Worm (Caenorhabditis elegans) whole organism, late embryonic: ENCODE data around the gene rab-39.
A peak's percentile ranks its signal among the peaks of the same experiment; 100 is the strongest.

Experiments
- C38D4.7 ChIP-seq: fragments of 200-800 bp; sonication (Bioruptor generic); optimal IDR thresholded peaks from 2 replicates; lab custom pipeline; 2018; ENCODE audit warnings: mild to moderate bottlenecking, missing genetic modification characterization, moderate library complexity, missing compliant biosample characterization
- F13H6.1 ChIP-seq: sonication (generic microtip); optimal IDR thresholded peaks from 2 replicates; lab custom pipeline; 2016; ENCODE audit warnings: missing genetic modification characterization, missing compliant biosample characterization
- Y22D7AL.16 ChIP-seq: sonication (generic microtip); optimal IDR thresholded peaks from 2 replicates; lab custom pipeline; 2016; ENCODE audit warnings: missing genetic modification characterization, missing compliant biosample characterization
- ama-1 ChIP-seq: fragments of 150-350 bp; optimal IDR thresholded peaks from 2 replicates; lab custom pipeline; 2014
- ceh-14 ChIP-seq: sonication (generic microtip); optimal IDR thresholded peaks from 2 replicates; lab custom pipeline; 2016; ENCODE audit warnings: missing genotype, missing genetic modification characterization, missing compliant biosample characterization
- ceh-24 ChIP-seq: sonication (generic microtip); optimal IDR thresholded peaks from 2 replicates; lab custom pipeline; 2016; ENCODE audit warnings: mild to moderate bottlenecking, missing genetic modification characterization, missing compliant biosample characterization
- ceh-30 ChIP-seq: fragments of 150-350 bp; optimal IDR thresholded peaks from 2 replicates; lab custom pipeline; 2014; ENCODE audit warnings: missing biosample characterization, missing genetic modification characterization
- ceh-34 ChIP-seq: sonication (generic microtip); optimal IDR thresholded peaks from 2 replicates; lab custom pipeline; 2016; ENCODE audit warnings: mild to moderate bottlenecking, missing genetic modification characterization, missing compliant biosample characterization
- ceh-45 ChIP-seq: fragments of 200-800 bp; sonication (Bioruptor generic); IDR thresholded peaks from 2 replicates; pipeline ENCODE4 v1.3.6; 2022; ENCODE audit warnings: missing genetic modification reagents, missing genetic modification characterization, missing compliant biosample characterization
- ceh-48 ChIP-seq: sonication (generic microtip); optimal IDR thresholded peaks from 2 replicates; lab custom pipeline; 2016; ENCODE audit warnings: missing genetic modification characterization, inconsistent platforms, missing compliant biosample characterization
- ceh-9 ChIP-seq: sonication (generic microtip); optimal IDR thresholded peaks from 2 replicates; lab custom pipeline; 2016; ENCODE audit warnings: mild to moderate bottlenecking, missing genetic modification characterization, inconsistent platforms, missing compliant biosample characterization
- elt-2 ChIP-seq: sonication (generic microtip); optimal IDR thresholded peaks from 2 replicates; lab custom pipeline; 2016; ENCODE audit warnings: missing genetic modification reagents, missing genetic modification characterization, missing compliant biosample characterization
- elt-4 ChIP-seq: sonication (generic microtip); optimal IDR thresholded peaks from 2 replicates; lab custom pipeline; 2016; ENCODE audit warnings: missing genetic modification characterization, missing compliant biosample characterization
- ets-4 ChIP-seq: sonication (generic microtip); optimal IDR thresholded peaks from 2 replicates; lab custom pipeline; 2016; ENCODE audit warnings: missing genetic modification characterization, missing compliant biosample characterization
- eyg-1 ChIP-seq: sonication (generic microtip); optimal IDR thresholded peaks from 2 replicates; lab custom pipeline; 2016; ENCODE audit warnings: missing genotype, missing genetic modification characterization, missing compliant biosample characterization
- fax-1 ChIP-seq: sonication (generic microtip); optimal IDR thresholded peaks from 2 replicates; lab custom pipeline; 2016; ENCODE audit warnings: missing genotype, missing genetic modification characterization, missing compliant biosample characterization
- gmeb-2 ChIP-seq: sonication (generic microtip); optimal IDR thresholded peaks from 2 replicates; lab custom pipeline; 2016; ENCODE audit warnings: missing genetic modification characterization, inconsistent platforms, missing compliant biosample characterization
- hlh-13 ChIP-seq: fragments of 200-800 bp; sonication (Bioruptor generic); optimal IDR thresholded peaks from 2 replicates; lab custom pipeline; 2018; ENCODE audit warnings: mild to moderate bottlenecking, missing genetic modification characterization, missing compliant biosample characterization
- hlh-15 ChIP-seq: sonication (generic microtip); optimal IDR thresholded peaks from 2 replicates; lab custom pipeline; 2016; ENCODE audit warnings: missing genetic modification characterization, missing compliant biosample characterization
- hlh-6 ChIP-seq: sonication (generic microtip); optimal IDR thresholded peaks from 2 replicates; lab custom pipeline; 2016; ENCODE audit warnings: missing genotype, missing genetic modification characterization, missing compliant biosample characterization
- hlh-8 ChIP-seq: sonication (generic microtip); optimal IDR thresholded peaks from 2 replicates; lab custom pipeline; 2016; ENCODE audit warnings: missing genotype, missing genetic modification characterization, missing compliant biosample characterization
- lim-6 ChIP-seq: sonication (generic microtip); optimal IDR thresholded peaks from 2 replicates; lab custom pipeline; 2016; ENCODE audit warnings: missing genetic modification characterization, missing compliant biosample characterization
- madf-2 ChIP-seq: sonication (generic microtip); optimal IDR thresholded peaks from 2 replicates; lab custom pipeline; 2017; ENCODE audit warnings: missing genetic modification characterization, missing compliant biosample characterization
- nfya-1 ChIP-seq: sonication (generic microtip); optimal IDR thresholded peaks from 2 replicates; lab custom pipeline; 2017; ENCODE audit warnings: missing genetic modification characterization, mild to moderate bottlenecking, missing compliant biosample characterization, antibody characterized with exemption, moderate library complexity
- nhr-11 ChIP-seq: fragments of 150-350 bp; optimal IDR thresholded peaks from 2 replicates; lab custom pipeline; 2014; ENCODE audit warnings: missing biosample characterization, missing genetic modification characterization
- nhr-232 ChIP-seq: sonication (generic microtip); optimal IDR thresholded peaks from 2 replicates; lab custom pipeline; 2016; ENCODE audit warnings: missing genetic modification characterization, missing compliant biosample characterization
- npax-4 ChIP-seq: sonication (generic microtip); optimal IDR thresholded peaks from 2 replicates; lab custom pipeline; 2016; ENCODE audit warnings: missing genetic modification characterization, missing compliant biosample characterization
- odd-2 ChIP-seq: sonication (generic microtip); optimal IDR thresholded peaks from 2 replicates; lab custom pipeline; 2017; ENCODE audit warnings: antibody characterized with exemption, mild to moderate bottlenecking, missing genetic modification characterization, missing compliant biosample characterization
- pax-1 ChIP-seq: fragments of 150-350 bp; optimal IDR thresholded peaks from 2 replicates; lab custom pipeline; 2014; ENCODE audit warnings: missing biosample characterization, missing genetic modification characterization
- pha-2 ChIP-seq: sonication (generic microtip); optimal IDR thresholded peaks from 2 replicates; lab custom pipeline; 2017; ENCODE audit warnings: mild to moderate bottlenecking, missing genetic modification characterization, missing compliant biosample characterization
- pha-4 ChIP-seq: fragments of 150-350 bp; optimal IDR thresholded peaks from 2 replicates; lab custom pipeline; 2018; ENCODE audit warnings: missing biosample characterization, missing genetic modification reagents, missing genetic modification characterization
- pqm-1 ChIP-seq: sonication (generic microtip); optimal IDR thresholded peaks from 2 replicates; lab custom pipeline; 2016; ENCODE audit warnings: missing genetic modification characterization, missing compliant biosample characterization
- pros-1 ChIP-seq: fragments of 150-350 bp; optimal IDR thresholded peaks from 2 replicates; lab custom pipeline; 2014; ENCODE audit warnings: missing biosample characterization, missing genetic modification reagents, missing genetic modification characterization
- ref-2 ChIP-seq: sonication (generic microtip); optimal IDR thresholded peaks from 2 replicates; lab custom pipeline; 2016; ENCODE audit warnings: missing genetic modification characterization, missing compliant biosample characterization
- sox-4 ChIP-seq: sonication (generic microtip); optimal IDR thresholded peaks from 2 replicates; lab custom pipeline; 2017; ENCODE audit warnings: mild to moderate bottlenecking, missing genetic modification characterization, inconsistent platforms, missing compliant biosample characterization
- tbx-7 ChIP-seq: sonication (generic microtip); optimal IDR thresholded peaks from 2 replicates; lab custom pipeline; 2016; ENCODE audit warnings: missing genotype, missing genetic modification characterization, missing compliant biosample characterization
- ttx-3 ChIP-seq: sonication (generic microtip); optimal IDR thresholded peaks from 2 replicates; lab custom pipeline; 2016; ENCODE audit warnings: missing genetic modification reagents, missing genetic modification characterization, missing compliant biosample characterization
- unc-3 ChIP-seq, 2 experiments: fragments of 200-800 bp in 1 of 2; sonication (Bioruptor generic) in 1 of 2; sonication (generic microtip) in 1 of 2; conservative IDR thresholded peaks in 1 of 2; optimal IDR thresholded peaks in 1 of 2; 2 replicates each; pipeline versions ENCODE4 v1.3.6 to Lab custom; 2016 to 2022; ENCODE audit warnings: missing compliant biosample characterization in 2 of 2, missing genetic modification characterization in 2 of 2, missing genetic modification reagents in 1 of 2
- unc-42 ChIP-seq: sonication (generic microtip); optimal IDR thresholded peaks from 2 replicates; lab custom pipeline; 2016; ENCODE audit warnings: missing genotype, missing genetic modification characterization, missing compliant biosample characterization
- unc-55 ChIP-seq: sonication (generic microtip); optimal IDR thresholded peaks from 2 replicates; lab custom pipeline; 2017; ENCODE audit warnings: missing biosample characterization, missing genetic modification reagents, missing genetic modification characterization
- unc-86 ChIP-seq: sonication (generic microtip); optimal IDR thresholded peaks from 2 replicates; lab custom pipeline; 2016; ENCODE audit warnings: missing genetic modification characterization, missing compliant biosample characterization
- zip-5 ChIP-seq: sonication (generic microtip); optimal IDR thresholded peaks from 2 replicates; lab custom pipeline; 2016; ENCODE audit warnings: missing genetic modification characterization, missing compliant biosample characterization

Gene rab-39

ce11 chrII:9295678-9296077 lies 27.0 kb downstream of the rab-39 start, which contains the start of gene C01G6.9:
Gene C01G6.9, minus strand, starts transcription at chrII:9295818.
- TF ChIP-seq ttx-3: no peak
- no peak for TF ChIP-seq Y22D7AL.16 (tag; lab: Kevin White, UChicago)
- TF ChIP-seq eyg-1 (tag; lab: Kevin White, UChicago): no peak
- no peak for TF ChIP-seq ceh-45 (GFP tag; lab: Robert Waterston, UW)
- no peak for TF ChIP-seq hlh-13 (GFP tag; lab: Kevin White, UChicago)
- TF ChIP-seq C38D4.7 (GFP tag; lab: Kevin White, UChicago): no peak
- TF ChIP-seq unc-86: no peak
- no peak for TF ChIP-seq gmeb-2 (tag; lab: Kevin White, UChicago)
- no peak for TF ChIP-seq madf-2
- no peak for TF ChIP-seq hlh-6 (tag; lab: Kevin White, UChicago)
- no peak for TF ChIP-seq ceh-48 (tag; lab: Kevin White, UChicago)
- no peak for TF ChIP-seq npax-4
- TF ChIP-seq ceh-14 (tag; lab: Kevin White, UChicago): no peak

ce11 chrII:9291632-9292031 lies 31.1 kb downstream of the rab-39 start, which contains the start of gene acs-7:
Gene acs-7, plus strand, starts transcription at chrII:9292017.
- TF ChIP-seq nfya-1 (tag; lab: Kevin White, UChicago) (no peak), elt-2 (tag; lab: Kevin White, UChicago) (peak; percentile 94)
- TF ChIP-seq, all 69 proteins: peak for 1

ce11 chrII:9289127-9289526 lies 33.6 kb downstream of the rab-39 start:
- TF ChIP-seq F13H6.1 (tag; lab: Kevin White, UChicago) (no peak), ceh-24 (tag; lab: Kevin White, UChicago) (no peak), nhr-232 (no peak), ceh-9 (tag; lab: Kevin White, UChicago) (no peak), ref-2 (tag; lab: Kevin White, UChicago) (no peak), nhr-11 (no peak), fax-1 (tag; lab: Kevin White, UChicago) (no peak), ets-4 (tag; lab: Kevin White, UChicago) (no peak), pha-2 (tag; lab: Kevin White, UChicago) (no peak), lim-6 (tag; lab: Kevin White, UChicago) (no peak), sox-4 (tag; lab: Kevin White, UChicago) (no peak)

ce11 chrII:9285171-9286025 lies 37.3 kb downstream of the rab-39 start, which contains the start of gene mtrr-1:
Gene mtrr-1, plus strand, starts transcription at chrII:9285975.
- TF ChIP-seq tbx-7 (tag; lab: Kevin White, UChicago): no peak
- no peak for TF ChIP-seq fax-1 (tag; lab: Kevin White, UChicago)
- no peak for TF ChIP-seq pqm-1 (tag; lab: Kevin White, UChicago)
- TF ChIP-seq pros-1: no peak
- TF ChIP-seq unc-3 (GFP tag; conservative IDR thresholded peaks at IDR 0.05; lab: Robert Waterston, UW): no peak
- no peak for TF ChIP-seq unc-3 (tag; optimal IDR thresholded peaks at IDR 0.05; lab: Kevin White, UChicago)
- TF ChIP-seq hlh-8: no peak
- TF ChIP-seq ama-1 (lab: Kevin White, UChicago): peak; percentile 64

ce11 chrII:9284358-9285170 lies 38.2 kb downstream of the rab-39 start:
- TF ChIP-seq zip-5 (tag; lab: Kevin White, UChicago) (no peak), ceh-34 (peak; percentile 47), pax-1 (peak; percentile 23), elt-4 (tag; lab: Kevin White, UChicago) (no peak), unc-42 (tag; lab: Kevin White, UChicago) (no peak), npax-4 (no peak), ceh-30 (tag; lab: Kevin White, UChicago) (no peak), unc-86 (no peak), pros-1 (no peak), C38D4.7 (GFP tag; lab: Kevin White, UChicago) (no peak), nfya-1 (tag; lab: Kevin White, UChicago) (peak; percentile 14), unc-55 (GFP tag; lab: Kevin White, UChicago) (no peak), pha-4 (tag; lab: Kevin White, UChicago) (no peak), hlh-15 (tag; lab: Kevin White, UChicago) (no peak), odd-2 (tag; lab: Kevin White, UChicago) (no peak), ceh-48 (tag; lab: Kevin White, UChicago) (no peak), ceh-24 (tag; lab: Kevin White, UChicago) (no peak), fax-1 (tag; lab: Kevin White, UChicago) (no peak)
